Comparison of ENCODE assay signal across 1 fruit fly cellular context in the genomic region with DNA sequence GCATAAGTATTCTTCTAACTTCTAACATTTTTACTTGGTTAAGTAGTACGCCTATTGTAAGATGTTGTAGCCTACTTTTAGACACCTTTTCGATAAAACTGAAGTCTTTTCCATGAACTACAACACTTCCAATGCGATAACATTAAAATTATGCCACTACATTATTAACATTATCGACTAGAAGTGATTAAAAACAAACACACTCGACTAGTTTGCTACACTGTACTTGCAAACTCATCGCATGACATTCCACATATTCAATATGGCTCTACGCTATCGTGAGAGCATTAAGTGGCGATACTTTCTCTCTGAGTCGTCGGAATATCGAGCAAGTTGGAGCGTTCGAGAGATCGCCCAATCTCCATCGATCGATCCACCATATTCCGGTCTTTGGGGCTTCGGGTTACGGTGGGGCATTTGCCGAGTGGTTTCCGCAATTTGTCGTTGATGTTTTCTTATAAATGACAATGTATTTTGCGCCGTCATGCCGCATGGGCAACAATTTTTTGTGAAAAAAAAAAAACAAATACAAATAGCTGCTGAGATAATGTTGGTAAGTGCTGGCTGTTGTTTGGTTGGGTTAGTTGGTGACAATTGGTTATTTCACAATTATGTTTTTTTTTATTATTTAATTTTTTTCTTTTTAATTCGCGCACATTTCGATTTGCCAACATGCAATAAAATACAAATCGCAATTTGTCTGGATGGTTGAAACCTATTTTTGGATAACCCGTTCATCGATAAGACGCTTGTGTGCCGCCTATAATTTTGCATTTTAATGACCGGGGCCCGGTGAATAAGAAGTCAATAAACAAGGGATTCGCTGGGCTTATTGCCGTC.
TF ChIP-seq lines count a peak whose summit lies in the region.

No protein-coding gene starts in this region.

TF ChIP-seq in whole organism, embryonic, 481 proteins besides CTCF, POLR2A, EP300 and RAD21 (continued from another document):
- TF ChIP-seq Scr (GFP tag; IDR thresholded peaks at IDR 0.05; lab: Robert Waterston, UW; ENCODE audit: partially characterized antibody) (0 out of 2 replicates have a peak, but pooled peaks have one; percentile 15), sug (tag; optimal IDR thresholded peaks at IDR 0.05; lab: Kevin White, UChicago) (peak; percentile 59), zen2 (GFP tag; IDR thresholded peaks at IDR 0.05; lab: Robert Waterston, UW; ENCODE audit: partially characterized antibody) (peak; percentile 9; the same call in 1 of the 3 replicates), oc (tag; optimal IDR thresholded peaks at IDR 0.05; lab: Kevin White, UChicago) (no peak), CG8290 (GFP tag; optimal IDR thresholded peaks at IDR 0.05; lab: Kevin White, UChicago) (peak; percentile 87), CG8290 (tag; optimal IDR thresholded peaks at IDR 0.05; lab: Kevin White, UChicago) (peak; percentile 69 to 85), CG34376 (GFP tag; optimal IDR thresholded peaks at IDR 0.05; lab: Kevin White, UChicago) (peak; percentile 43), Trl (optimal IDR thresholded peaks at IDR 0.05; lab: Kevin White, UChicago) (peak; percentile 24 to 28), Trl (GFP tag; optimal IDR thresholded peaks at IDR 0.05; lab: Kevin White, UChicago) (no peak), CG13894 (tag; optimal IDR thresholded peaks at IDR 0.05; lab: Kevin White, UChicago) (peak; percentile 98), sd (tag; optimal IDR thresholded peaks at IDR 0.05; lab: Kevin White, UChicago) (peak; percentile 71), crol (GFP tag; IDR thresholded peaks at IDR 0.05; lab: Robert Waterston, UW) (0 out of 2 replicates have a peak, but pooled peaks have one; percentile 9), chinmo (GFP tag; IDR thresholded peaks at IDR 0.05; lab: Robert Waterston, UW; ENCODE audit: partially characterized antibody) (0 out of 4 replicates have a peak, but pooled peaks have one; percentile 47), CG34224 (GFP tag; IDR thresholded peaks at IDR 0.05; lab: Robert Waterston, UW; ENCODE audit: partially characterized antibody) (peak; percentile 46; the same call in 2 of the 3 replicates), CG6791 (GFP tag; IDR thresholded peaks at IDR 0.05; lab: Robert Waterston, UW; ENCODE audit: partially characterized antibody) (0 out of 3 replicates have a peak, but pooled peaks have one; percentile 41), BEAF-32 (GFP tag; optimal IDR thresholded peaks at IDR 0.05; lab: Kevin White, UChicago) (peak; percentile 41), CG10274 (GFP tag; optimal IDR thresholded peaks at IDR 0.05; lab: Kevin White, UChicago) (no peak), CG13287 (GFP tag; IDR thresholded peaks at IDR 0.05; lab: Robert Waterston, UW; ENCODE audit: partially characterized antibody) (0 out of 2 replicates have a peak, but pooled peaks have one; percentile 9), NC2α (GFP tag; optimal IDR thresholded peaks at IDR 0.05; lab: Kevin White, UChicago) (no peak), Deaf1 (tag; optimal IDR thresholded peaks at IDR 0.05; lab: Kevin White, UChicago) (peak; percentile 62), pho (GFP tag; optimal IDR thresholded peaks at IDR 0.05; lab: Kevin White, UChicago) (no peak), corto (GFP tag; optimal IDR thresholded peaks at IDR 0.05; lab: Kevin White, UChicago) (peak; percentile 40), hth (optimal IDR thresholded peaks at IDR 0.05; lab: Kevin White, UChicago) (no peak), mirr (GFP tag; optimal IDR thresholded peaks at IDR 0.05; lab: Kevin White, UChicago) (peak; percentile 35)
TF ChIP-seq in whole organism, embryonic: peak in this region for 28.
